Fruit fly (Drosophila melanogaster) whole organism: ENCODE measurements around the gene Octalpha2R.

Experiments
- CG8478 ChIP-seq: fragments of >200 bp; optimal IDR thresholded peaks from 2 replicates; lab custom pipeline; 2018; ENCODE audit warnings: inconsistent platforms
- Dll ChIP-seq: fragments of >200 bp; optimal IDR thresholded peaks from 2 replicates; lab custom pipeline; 2017
- EcR ChIP-seq, 2 experiments: fragments of >200 bp; optimal IDR thresholded peaks; 2 replicates each; lab custom pipeline; 2017; ENCODE audit warnings: missing biosample characterization in 2 of 2, missing genetic modification characterization in 2 of 2, missing genetic modification reagents in 2 of 2
- pan ChIP-seq: fragments of >200 bp; optimal IDR thresholded peaks from 2 replicates; lab custom pipeline; 2017
- psq ChIP-seq: fragments of >200 bp; optimal IDR thresholded peaks from 2 replicates; lab custom pipeline; 2017
- usp ChIP-seq: fragments of >200 bp; optimal IDR thresholded peaks from 2 replicates; lab custom pipeline; 2017; ENCODE audit warnings: missing biosample characterization, missing genetic modification characterization, mixed read lengths

The Octalpha2R gene

DNA sequence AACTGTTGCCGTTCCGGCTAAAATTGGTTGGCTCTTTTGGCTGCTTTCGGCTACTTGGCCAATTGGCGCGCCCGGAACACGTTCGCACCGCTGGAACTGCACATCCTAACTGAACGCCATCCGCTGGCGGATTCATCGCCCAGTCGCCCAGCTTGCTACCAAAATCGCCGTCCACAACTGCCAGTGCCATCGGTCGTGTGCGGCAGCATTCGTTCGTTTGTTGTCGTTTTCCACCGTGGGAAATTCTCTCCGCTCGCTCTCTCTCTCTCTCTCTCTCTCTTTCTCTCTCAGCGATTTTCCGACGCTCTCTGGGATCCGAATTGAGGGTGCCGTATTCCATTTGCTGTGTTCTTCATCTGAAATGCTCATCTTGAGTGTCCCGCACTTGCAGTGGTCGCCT is at the start of gene Octalpha2R:
Gene Octalpha2R, minus strand, starts transcription at position 77 of the 400 bp plus-strand sequence.
- no peak for TF ChIP-seq usp (GFP tag; lab: Kevin White, UChicago)
- peak; percentile 60 for TF ChIP-seq Dll (lab: Kevin White, UChicago)

DNA sequence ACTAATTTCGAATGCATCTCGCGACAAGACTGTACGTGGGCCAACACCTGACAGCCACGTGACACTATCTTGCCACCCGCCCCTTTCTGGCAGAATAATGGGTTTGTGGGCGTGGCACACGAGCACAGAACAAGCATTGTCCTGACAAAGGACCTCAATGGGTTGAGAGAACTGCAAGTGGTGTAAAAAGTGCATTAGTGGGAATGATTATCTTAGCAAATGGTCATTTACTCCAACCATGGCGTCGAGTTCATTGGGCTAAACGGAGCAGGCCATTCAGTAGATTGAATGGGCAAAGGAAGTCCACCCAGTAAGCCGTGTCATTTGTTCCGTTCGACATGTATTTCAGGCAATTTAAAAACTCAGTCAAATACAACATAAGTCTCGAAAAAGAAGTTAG is 48.8 kb upstream of the Octalpha2R start, which contains the start of gene CG14297:
Gene CG14297, plus strand, starts transcription at position 301 of the 400 bp plus-strand sequence.
- TF ChIP-seq usp (GFP tag; lab: Kevin White, UChicago) (no peak), EcR (GFP tag; optimal IDR thresholded peaks at IDR 0.05; lab: Kevin White, UChicago) (no peak), psq (no peak), pan (no peak), Dll (lab: Kevin White, UChicago) (no peak), CG8478 (lab: Kevin White, UChicago) (no peak)

DNA sequence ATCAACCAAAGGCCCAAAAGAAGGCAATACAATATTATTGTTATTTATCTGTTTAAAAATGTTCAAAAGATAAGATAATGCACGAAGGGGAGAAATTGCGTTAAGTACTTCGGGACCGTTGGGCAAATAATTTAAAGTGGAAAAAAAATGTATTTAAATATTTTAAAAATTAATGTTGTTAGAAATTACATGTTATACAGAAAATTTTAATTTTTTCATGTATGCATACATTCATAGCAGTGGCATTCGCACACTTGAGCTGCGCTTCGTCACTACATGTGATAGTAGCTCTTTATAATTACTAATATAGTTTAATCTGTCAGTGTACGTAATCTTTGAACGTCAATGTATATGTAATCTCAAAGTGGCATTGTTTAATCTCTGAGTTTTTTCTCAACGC is 46.2 kb upstream of the Octalpha2R start:
- TF ChIP-seq Dll (lab: Kevin White, UChicago) (no peak), usp (GFP tag; lab: Kevin White, UChicago) (no peak), CG8478 (lab: Kevin White, UChicago) (no peak), EcR (GFP tag; optimal IDR thresholded peaks at IDR 0.05; lab: Kevin White, UChicago) (no peak), pan (no peak), psq (no peak)

DNA sequence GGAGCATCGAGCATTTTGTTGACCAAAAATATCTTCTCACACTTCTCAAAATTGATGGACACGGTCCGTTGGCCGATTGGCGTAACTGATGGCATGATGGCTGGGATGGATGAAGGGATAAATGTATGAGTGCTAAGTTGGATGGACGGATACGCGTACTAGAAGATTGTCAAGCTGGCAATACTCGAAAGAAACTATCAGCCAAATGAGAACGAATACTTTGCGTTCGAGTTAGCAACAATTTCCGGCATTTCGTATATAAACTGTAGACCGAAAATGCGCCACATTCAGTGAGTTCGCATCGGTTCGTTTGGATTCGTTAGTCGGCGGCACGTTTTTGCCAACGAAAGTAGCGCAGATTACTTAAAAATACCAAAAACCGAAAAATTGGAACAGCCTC is 26.2 kb upstream of the Octalpha2R start, which contains the start of gene CG14298:
Gene CG14298, plus strand, starts transcription at position 301 of the 400 bp plus-strand sequence.
- TF ChIP-seq pan = no peak
- no peak for TF ChIP-seq Dll (lab: Kevin White, UChicago)
- no peak for TF ChIP-seq EcR (GFP tag; optimal IDR thresholded peaks at IDR 0.05; lab: Kevin White, UChicago)
- TF ChIP-seq CG8478 (lab: Kevin White, UChicago) = no peak
- TF ChIP-seq psq = no peak

DNA sequence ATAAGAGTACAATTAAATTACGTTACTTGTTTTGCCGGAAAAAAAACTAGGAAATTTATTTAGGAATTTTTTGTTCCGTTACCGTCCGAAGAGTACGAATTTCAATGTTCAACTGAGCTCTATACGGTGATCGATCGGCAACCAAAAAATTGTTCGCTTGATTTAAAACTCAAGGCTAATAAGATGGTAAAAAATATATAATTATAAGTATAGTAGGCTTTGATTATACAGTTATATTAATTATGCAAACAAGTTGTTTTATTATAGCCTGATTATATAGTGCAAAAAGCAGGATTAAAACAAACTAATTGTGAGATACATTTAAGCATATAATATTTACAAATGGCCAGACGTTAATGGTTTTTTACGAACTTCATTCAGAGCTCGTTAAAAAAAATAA is 2.7 kb upstream of the Octalpha2R start, which contains the start of gene CG31226:
Gene CG31226, minus strand, starts transcription at position 101 of the 400 bp plus-strand sequence.
- TF ChIP-seq psq = no peak
- no peak for TF ChIP-seq EcR (GFP tag; optimal IDR thresholded peaks at IDR 0.05; lab: Kevin White, UChicago)
- TF ChIP-seq CG8478 (lab: Kevin White, UChicago) = no peak
- TF ChIP-seq Dll (lab: Kevin White, UChicago) = no peak
- TF ChIP-seq usp (GFP tag; lab: Kevin White, UChicago) = no peak
- no peak for TF ChIP-seq pan

DNA sequence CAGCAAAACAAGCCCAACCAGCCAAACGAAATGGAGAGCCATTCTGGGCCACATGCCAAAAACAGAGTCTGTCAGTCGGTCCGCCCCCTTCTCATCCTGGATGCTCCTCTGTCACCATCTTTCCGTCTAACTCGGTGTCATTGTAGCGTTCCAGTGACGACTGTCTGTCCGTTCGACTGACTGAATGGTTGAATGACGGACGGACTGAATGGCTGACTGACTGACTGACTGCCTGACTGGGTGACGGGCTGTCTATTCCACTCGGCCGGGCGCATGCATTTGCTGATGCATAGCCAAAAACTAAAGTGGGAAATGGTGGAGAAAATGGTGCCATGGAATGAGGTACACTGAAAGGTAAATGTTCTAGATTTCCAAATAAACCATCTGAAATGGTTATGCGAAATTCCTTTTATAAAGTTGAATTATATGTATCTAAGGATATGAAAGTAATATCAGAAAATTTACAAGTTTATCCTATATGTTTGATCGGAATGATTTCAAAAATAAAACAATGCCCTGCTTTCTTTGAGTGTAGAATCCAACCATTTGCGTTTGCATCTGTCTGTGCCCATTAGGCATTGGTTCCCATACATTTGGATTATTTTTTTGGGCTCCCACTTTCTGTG is 44.6 kb downstream of the Octalpha2R start:
- no peak for TF ChIP-seq pan
- TF ChIP-seq usp (GFP tag; lab: Kevin White, UChicago) = no peak
- TF ChIP-seq Dll (lab: Kevin White, UChicago) = no peak
- TF ChIP-seq CG8478 (lab: Kevin White, UChicago) = no peak
- no peak for TF ChIP-seq EcR (GFP tag; optimal IDR thresholded peaks at IDR 0.05; lab: Kevin White, UChicago)

DNA sequence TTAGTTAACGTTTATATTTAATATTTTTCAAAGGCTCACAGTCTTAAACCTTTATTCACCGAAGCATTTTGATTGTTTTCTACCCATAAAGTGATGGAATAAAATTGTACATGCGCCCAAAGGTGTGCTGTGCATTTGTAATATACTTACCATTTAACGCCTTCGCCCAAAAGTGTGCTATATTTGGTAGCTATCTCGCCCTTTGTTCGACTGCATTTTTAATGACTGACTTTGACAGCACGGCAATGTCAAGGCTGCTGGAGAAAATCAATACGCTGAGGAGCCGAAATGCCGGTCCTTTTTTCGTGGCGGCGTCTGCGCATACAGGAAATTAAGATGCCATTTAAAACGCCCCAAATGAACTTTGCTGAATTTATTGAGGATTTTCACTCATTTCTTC is 50.3 kb downstream of the Octalpha2R start:
- TF ChIP-seq usp (GFP tag; lab: Kevin White, UChicago) = no peak
- TF ChIP-seq EcR (GFP tag; optimal IDR thresholded peaks at IDR 0.05; lab: Kevin White, UChicago) = no peak
- no peak for TF ChIP-seq Dll (lab: Kevin White, UChicago)
- TF ChIP-seq pan = no peak
- no peak for TF ChIP-seq CG8478 (lab: Kevin White, UChicago)
- no peak for TF ChIP-seq psq

DNA sequence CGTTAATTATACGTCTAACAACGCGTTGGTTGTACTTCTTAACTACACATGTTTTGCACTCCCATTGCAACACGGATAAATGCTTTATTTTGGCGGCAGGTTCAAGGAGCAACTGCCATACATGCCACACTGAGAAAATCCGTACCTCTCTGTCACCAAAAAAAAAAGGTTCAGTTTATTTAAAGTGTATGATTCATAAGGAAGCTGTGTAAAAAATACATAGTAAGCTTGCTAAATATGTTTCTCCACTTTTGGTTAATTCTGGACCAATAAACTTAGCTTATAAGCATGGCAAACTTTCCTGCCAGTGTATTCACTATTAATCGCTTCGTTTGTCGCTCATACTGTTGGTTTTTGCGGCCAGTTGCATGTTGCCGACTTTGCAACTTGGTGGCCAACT is 52.8 kb downstream of the Octalpha2R start:
- TF ChIP-seq usp (GFP tag; lab: Kevin White, UChicago) (no peak), CG8478 (lab: Kevin White, UChicago) (no peak), EcR (GFP tag; optimal IDR thresholded peaks at IDR 0.05; lab: Kevin White, UChicago) (no peak), pan (no peak), psq (no peak), Dll (lab: Kevin White, UChicago) (no peak)

DNA sequence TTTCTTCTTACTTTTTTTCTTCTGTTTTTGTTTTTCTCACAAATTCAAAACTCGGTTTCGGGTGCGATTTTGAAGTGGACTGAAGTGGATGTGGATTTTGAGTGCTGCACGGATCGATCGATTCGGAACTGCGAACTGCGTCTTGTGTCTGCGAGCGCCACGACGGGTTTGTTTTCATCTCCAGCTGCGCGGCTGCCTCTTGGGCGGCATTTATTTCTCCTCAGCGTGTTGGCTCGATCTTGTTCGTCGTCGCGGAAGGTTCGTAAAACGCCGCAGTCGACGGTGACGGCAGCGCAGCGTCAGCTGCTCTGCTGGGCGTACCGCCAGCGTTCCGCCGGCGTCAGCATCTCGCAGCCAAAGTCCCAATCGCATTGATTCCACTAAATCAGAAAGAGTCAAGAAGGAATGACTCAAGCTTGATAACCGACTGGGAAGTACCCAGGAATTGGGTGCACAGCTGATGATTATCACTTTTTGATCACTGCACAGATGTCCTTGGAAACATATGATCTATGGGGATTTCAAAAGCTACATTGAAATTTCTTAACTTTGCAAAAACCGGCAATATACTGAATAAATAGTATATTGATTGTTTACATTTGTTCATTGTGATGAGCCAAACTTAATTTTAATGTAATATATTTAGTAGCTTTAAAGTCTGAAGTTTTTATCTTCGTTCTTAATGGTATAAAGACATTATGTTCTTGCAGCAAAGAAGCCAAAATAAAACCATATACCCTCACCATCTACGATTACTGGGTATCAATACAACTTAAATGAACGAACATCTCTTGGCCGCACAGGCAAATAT is 53.8 kb downstream of the Octalpha2R start, which contains the start of gene CG7720:
Gene CG7720, minus strand, starts transcription at position 170 of the 811 bp plus-strand sequence.
- TF ChIP-seq EcR (GFP tag; optimal IDR thresholded peaks at IDR 0.05; lab: Kevin White, UChicago) = no peak
- no peak for TF ChIP-seq Dll (lab: Kevin White, UChicago)
- no peak for TF ChIP-seq CG8478 (lab: Kevin White, UChicago)
- peak; percentile 95 for TF ChIP-seq pan

DNA sequence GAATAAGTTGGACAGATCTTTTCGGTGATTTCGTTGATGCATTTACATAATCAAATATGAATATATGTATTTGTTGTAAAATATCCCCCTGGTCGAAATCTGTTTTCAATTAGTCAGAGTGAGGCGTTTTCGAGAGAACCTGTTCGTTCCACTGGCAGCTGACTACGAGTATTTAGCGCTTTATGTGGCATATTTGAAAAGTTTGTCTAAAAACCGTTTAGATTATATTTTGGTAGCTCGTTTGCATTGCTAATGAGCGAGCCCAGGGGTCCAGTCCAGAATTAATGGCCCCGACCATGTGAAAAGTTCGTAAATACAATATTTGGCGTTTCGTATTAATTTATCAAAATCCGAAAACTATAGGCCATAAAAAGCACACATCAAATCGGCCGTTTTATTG is 55.0 kb downstream of the Octalpha2R start:
- TF ChIP-seq pan = no peak
- TF ChIP-seq CG8478 (lab: Kevin White, UChicago) = no peak
- TF ChIP-seq usp (GFP tag; lab: Kevin White, UChicago) = no peak
- no peak for TF ChIP-seq Dll (lab: Kevin White, UChicago)
- no peak for TF ChIP-seq EcR (GFP tag; optimal IDR thresholded peaks at IDR 0.05; lab: Kevin White, UChicago)
- TF ChIP-seq psq = no peak

DNA sequence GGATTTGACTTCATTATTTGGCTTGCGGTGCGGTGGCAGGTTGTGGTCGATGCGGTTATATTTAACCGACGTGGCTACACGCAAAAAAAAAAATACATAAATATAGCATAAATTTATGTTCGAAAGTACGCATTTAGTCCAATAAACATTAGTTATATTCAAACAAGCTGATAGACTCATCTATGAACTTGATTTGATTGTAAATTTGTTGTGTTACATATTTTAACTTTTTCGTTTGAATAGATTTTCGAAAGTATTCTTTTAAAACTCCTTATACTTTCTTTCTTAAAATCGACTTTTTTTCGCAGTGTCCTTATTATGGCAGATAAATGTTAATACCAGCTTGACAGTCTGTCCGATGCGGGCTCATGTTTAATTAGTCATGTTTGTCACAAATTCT is 58.4 kb downstream of the Octalpha2R start:
- TF ChIP-seq EcR (GFP tag; optimal IDR thresholded peaks at IDR 0.05; lab: Kevin White, UChicago) = no peak
- TF ChIP-seq usp (GFP tag; lab: Kevin White, UChicago) = no peak
